Worm (Caenorhabditis elegans) whole organism, early embryonic: ENCODE data around the gene D1005.5.

ENCODE experiments used
- F13C5.2 ChIP-seq: sonication (generic microtip); optimal IDR thresholded peaks from 2 replicates; lab custom pipeline; 2017; ENCODE audit warnings: mild to moderate bottlenecking, missing genetic modification characterization, inconsistent platforms, missing compliant biosample characterization
- ama-1 ChIP-seq: fragments of 150-350 bp; optimal IDR thresholded peaks from 2 replicates; lab custom pipeline; 2014
- ceh-13 ChIP-seq: fragments of 200-800 bp; sonication (Bioruptor generic); optimal IDR thresholded peaks from 2 replicates; lab custom pipeline; 2018; ENCODE audit warnings: mild to moderate bottlenecking, missing genetic modification characterization, missing compliant biosample characterization
- ceh-36 ChIP-seq: sonication (generic microtip); optimal IDR thresholded peaks from 2 replicates; lab custom pipeline; 2016; ENCODE audit warnings: missing genetic modification characterization, inconsistent platforms, missing compliant biosample characterization
- ets-7 ChIP-seq: sonication (generic microtip); optimal IDR thresholded peaks from 2 replicates; lab custom pipeline; 2016; ENCODE audit warnings: missing genotype, missing genetic modification characterization, missing compliant biosample characterization
- hmbx-1 ChIP-seq: sonication (generic microtip); optimal IDR thresholded peaks from 2 replicates; lab custom pipeline; 2016; ENCODE audit warnings: mild to moderate bottlenecking, missing genetic modification characterization, missing compliant biosample characterization
- hmg-4 ChIP-seq: fragments of 200-800 bp; sonication (Bioruptor generic); optimal IDR thresholded peaks from 2 replicates; lab custom pipeline; 2018; ENCODE audit warnings: mild to moderate bottlenecking, missing genetic modification characterization, missing compliant biosample characterization
- pes-1 ChIP-seq: fragments of 200-800 bp; sonication (Bioruptor generic); IDR thresholded peaks from 2 replicates; pipeline ENCODE4 v1.3.6; 2022; ENCODE audit warnings: missing genetic modification reagents, missing genetic modification characterization, missing compliant biosample characterization
- scrt-1 ChIP-seq: fragments of 200-800 bp; sonication (Bioruptor generic); IDR thresholded peaks from 2 replicates; pipeline ENCODE4 v1.3.6; 2022; ENCODE audit warnings: missing genetic modification characterization, missing compliant biosample characterization
- sea-1 ChIP-seq: fragments of 200-800 bp; sonication (Bioruptor generic); conservative IDR thresholded peaks from 2 replicates; pipeline ENCODE4 v1.3.6; 2022; ENCODE audit warnings: missing genetic modification characterization, missing compliant biosample characterization
- tra-4 ChIP-seq: sonication (generic microtip); optimal IDR thresholded peaks from 2 replicates; lab custom pipeline; 2017; ENCODE audit warnings: missing genetic modification characterization, missing compliant biosample characterization

- TF ChIP-seq scrt-1 (GFP tag; lab: Robert Waterston, UW) = no peak
- no peak for TF ChIP-seq ama-1
- no peak for TF ChIP-seq ceh-13 (GFP tag; lab: Kevin White, UChicago)
- no peak for TF ChIP-seq hmbx-1 (tag; lab: Kevin White, UChicago)
- TF ChIP-seq hmg-4 (GFP tag; lab: Kevin White, UChicago) = no peak
- no peak for TF ChIP-seq tra-4 (tag; lab: Kevin White, UChicago)
- no peak for TF ChIP-seq F13C5.2 (tag; lab: Kevin White, UChicago)
- no peak for TF ChIP-seq ceh-36 (tag; lab: Kevin White, UChicago)
- TF ChIP-seq ets-7 (tag; lab: Kevin White, UChicago) = no peak
- no peak for TF ChIP-seq sea-1 (GFP tag; lab: Robert Waterston, UW)
- TF ChIP-seq pes-1 = no peak
Measured at ce11 chrX:1458793-1459192, 14.0 kb downstream of the D1005.5 start, which contains the start of gene D1005.2.
